Worm (Caenorhabditis elegans): ENCODE data around the gene K07F5.22.

- TF ChIP-seq nhr-77 (tag; optimal IDR thresholded peaks at IDR 0.05) (no peak), hlh-4 (tag; optimal IDR thresholded peaks at IDR 0.05) (no peak), ceh-8 (GFP tag; optimal IDR thresholded peaks at IDR 0.05) (no peak), ceh-63 (GFP tag; optimal IDR thresholded peaks at IDR 0.05) (no peak), nhr-12 (tag; optimal IDR thresholded peaks at IDR 0.05) (no peak), dsc-1 (tag; optimal IDR thresholded peaks at IDR 0.05) (no peak), mep-1 (tag; optimal IDR thresholded peaks at IDR 0.05) (no peak)
Observed at ce11 chrIV:9833337-9833736, 31.5 kb upstream of the K07F5.22 start.
